Worm (Caenorhabditis elegans) whole organism, young adult: ENCODE data around the gene Y52E8A.6.

ENCODE experiments used
- B0035.1 ChIP-seq: sonication (generic microtip); optimal IDR thresholded peaks from 2 replicates; lab custom pipeline; 2016; ENCODE audit warnings: missing genetic modification characterization, mild to moderate bottlenecking, missing compliant biosample characterization, missing genotype, missing genetic modification reagents
- B0261.1 ChIP-seq: sonication (generic microtip); optimal IDR thresholded peaks from 2 replicates; lab custom pipeline; 2016; ENCODE audit warnings: mild to moderate bottlenecking, missing genetic modification characterization, moderate library complexity, missing compliant biosample characterization
- F37B4.10 ChIP-seq: fragments of 200-800 bp; sonication (Bioruptor generic); IDR thresholded peaks from 2 replicates; pipeline ENCODE4 v1.3.6; 2022; ENCODE audit warnings: missing genetic modification characterization, missing compliant biosample characterization
- F52B5.7 ChIP-seq: sonication (generic microtip); optimal IDR thresholded peaks from 2 replicates; lab custom pipeline; 2016; ENCODE audit warnings: mild to moderate bottlenecking, missing genetic modification characterization, missing compliant biosample characterization
- F55B11.4 ChIP-seq: sonication (generic microtip); optimal IDR thresholded peaks from 2 replicates; lab custom pipeline; 2016; ENCODE audit warnings: missing compliant biosample characterization, missing genetic modification characterization, borderline replicate concordance; ENCODE audit not compliant: insufficient read depth
- F57C9.4 ChIP-seq: sonication (generic microtip); optimal IDR thresholded peaks from 2 replicates; lab custom pipeline; 2017; ENCODE audit warnings: mild to moderate bottlenecking, missing genetic modification characterization, missing compliant biosample characterization
- Y95B8A.8 ChIP-seq: fragments of 200-800 bp; sonication (Bioruptor generic); IDR thresholded peaks from 2 replicates; pipeline ENCODE4 v1.3.6; 2022; ENCODE audit warnings: missing genetic modification reagents, missing genetic modification characterization, missing compliant biosample characterization
- atf-7 ChIP-seq: sonication (generic microtip); optimal IDR thresholded peaks from 2 replicates; lab custom pipeline; 2017; ENCODE audit warnings: mild to moderate bottlenecking, missing genetic modification characterization, missing compliant biosample characterization
- athp-1 ChIP-seq: sonication (generic microtip); optimal IDR thresholded peaks from 2 replicates; lab custom pipeline; 2017; ENCODE audit warnings: mild to moderate bottlenecking, missing genetic modification characterization, missing compliant biosample characterization
- ceh-40 ChIP-seq: fragments of 200-800 bp; sonication (Bioruptor generic); IDR thresholded peaks from 2 replicates; pipeline ENCODE4 v1.3.6; 2022; ENCODE audit warnings: missing genetic modification characterization, missing compliant biosample characterization
- ceh-91 ChIP-seq: fragments of 200-800 bp; sonication (Bioruptor generic); IDR thresholded peaks from 2 replicates; pipeline ENCODE4 v1.3.6; 2022; ENCODE audit warnings: missing genetic modification reagents, missing genetic modification characterization, missing compliant biosample characterization
- die-1 ChIP-seq: sonication (generic microtip); optimal IDR thresholded peaks from 2 replicates; lab custom pipeline; 2016; ENCODE audit warnings: missing genotype, mild to moderate bottlenecking, missing genetic modification characterization, missing compliant biosample characterization
- egl-18 ChIP-seq: fragments of 200-800 bp; sonication (Bioruptor generic); IDR thresholded peaks from 2 replicates; pipeline ENCODE4 v1.3.6; 2022; ENCODE audit warnings: missing genetic modification reagents, missing genetic modification characterization, missing compliant biosample characterization
- ekl-4 ChIP-seq: fragments of 200-800 bp; sonication (Bioruptor generic); IDR thresholded peaks from 2 replicates; pipeline ENCODE4 v1.3.6; 2022; ENCODE audit warnings: missing genetic modification reagents, missing genetic modification characterization, missing compliant biosample characterization
- hlh-12 ChIP-seq: sonication (generic microtip); optimal IDR thresholded peaks from 2 replicates; lab custom pipeline; 2016; ENCODE audit warnings: missing genetic modification characterization, missing compliant biosample characterization
- hmg-1.2 ChIP-seq: fragments of 200-800 bp; sonication (Bioruptor generic); IDR thresholded peaks from 2 replicates; pipeline ENCODE4 v1.3.6; 2022; ENCODE audit warnings: missing genetic modification reagents, missing genetic modification characterization, missing compliant biosample characterization
- lin-35 ChIP-seq, 3 experiments: fragments of 150-350 bp in 2 of 3; sonication (generic microtip) in 1 of 3; optimal IDR thresholded peaks; 2 replicates each; lab custom pipeline; 2014 to 2018; ENCODE audit warnings: missing biosample characterization in 3 of 3, missing genetic modification characterization in 3 of 3, missing genetic modification reagents in 3 of 3
- lin-54 ChIP-seq: fragments of 200-800 bp; sonication (Bioruptor generic); optimal IDR thresholded peaks from 2 replicates; lab custom pipeline; 2018; ENCODE audit warnings: mild to moderate bottlenecking, missing genetic modification characterization, missing compliant biosample characterization
- lir-1 ChIP-seq: fragments of 200-800 bp; sonication (Bioruptor generic); conservative IDR thresholded peaks from 2 replicates; pipeline ENCODE4 v1.3.6; 2022; ENCODE audit warnings: missing genetic modification reagents, missing genetic modification characterization, missing compliant biosample characterization
- lsl-1 ChIP-seq: fragments of 200-800 bp; sonication (Bioruptor generic); optimal IDR thresholded peaks from 2 replicates; lab custom pipeline; 2018; ENCODE audit warnings: mild to moderate bottlenecking, missing genetic modification characterization, moderate library complexity, missing compliant biosample characterization
- lsy-27 ChIP-seq: sonication (generic microtip); optimal IDR thresholded peaks from 2 replicates; lab custom pipeline; 2017; ENCODE audit warnings: missing genetic modification characterization, mild to moderate bottlenecking, missing compliant biosample characterization, antibody characterized with exemption, missing genotype, borderline replicate concordance; ENCODE audit not compliant: insufficient read depth
- madf-6 ChIP-seq: fragments of 200-800 bp; sonication (Bioruptor generic); IDR thresholded peaks from 2 replicates; pipeline ENCODE4 v1.3.6; 2022; ENCODE audit warnings: missing genetic modification reagents, missing genetic modification characterization, missing compliant biosample characterization
- madf-8 ChIP-seq: fragments of 200-800 bp; sonication (Bioruptor generic); conservative IDR thresholded peaks from 2 replicates; pipeline ENCODE4 v1.3.6; 2022; ENCODE audit warnings: missing genetic modification reagents, missing genetic modification characterization, missing compliant biosample characterization
- mes-4 ChIP-seq: sonication (generic microtip); optimal IDR thresholded peaks from 2 replicates; lab custom pipeline; 2016; ENCODE audit warnings: missing genotype, missing genetic modification characterization, missing compliant biosample characterization
- nhr-179 ChIP-seq: sonication (generic microtip); optimal IDR thresholded peaks from 2 replicates; lab custom pipeline; 2016; ENCODE audit warnings: mild to moderate bottlenecking, missing genetic modification characterization, missing compliant biosample characterization
- nhr-90 ChIP-seq: sonication (generic microtip); optimal IDR thresholded peaks from 2 replicates; lab custom pipeline; 2016; ENCODE audit warnings: missing genotype, mild to moderate bottlenecking, missing genetic modification characterization, missing compliant biosample characterization
- pbrm-1 ChIP-seq: fragments of 200-800 bp; sonication (Bioruptor generic); IDR thresholded peaks from 2 replicates; pipeline ENCODE4 v1.3.6; 2022; ENCODE audit warnings: missing genetic modification reagents, missing genetic modification characterization, missing compliant biosample characterization
- repo-1 ChIP-seq: sonication (generic microtip); optimal IDR thresholded peaks from 2 replicates; lab custom pipeline; 2017; ENCODE audit warnings: mild to moderate bottlenecking, missing genetic modification characterization, missing compliant biosample characterization
- snpc-1.3 ChIP-seq: sonication (generic microtip); optimal IDR thresholded peaks from 2 replicates; lab custom pipeline; 2017; ENCODE audit warnings: missing genetic modification characterization, mild to moderate bottlenecking, missing compliant biosample characterization, antibody characterized with exemption, moderate library complexity, missing genotype, missing genetic modification reagents; ENCODE audit not compliant: insufficient read depth
- ztf-28 ChIP-seq: fragments of 200-800 bp; sonication (Bioruptor generic); IDR thresholded peaks from 2 replicates; pipeline ENCODE4 v1.3.6; 2022; ENCODE audit warnings: missing genetic modification reagents, missing genetic modification characterization, missing compliant biosample characterization

Gene Y52E8A.6

ce11 chrII:4328716-4329115 is 8.9 kb upstream of the Y52E8A.6 start, which contains the start of gene H20J04.4:
Gene H20J04.4, plus strand, starts transcription at chrII:4329016.
- TF ChIP-seq nhr-179 (tag; lab: Kevin White, UChicago), result no peak
- no peak for TF ChIP-seq ceh-40 (GFP tag; lab: Robert Waterston, UW)
- TF ChIP-seq atf-7 (tag; lab: Kevin White, UChicago), result no peak
- no peak for TF ChIP-seq F37B4.10 (GFP tag; lab: Robert Waterston, UW)
- no peak for TF ChIP-seq lir-1 (GFP tag; lab: Robert Waterston, UW)
- no peak for TF ChIP-seq hlh-12 (tag; lab: Kevin White, UChicago)
- TF ChIP-seq ztf-28 (GFP tag; lab: Robert Waterston, UW), result no peak
- no peak for TF ChIP-seq F55B11.4 (tag; lab: Kevin White, UChicago)

- no peak for TF ChIP-seq mes-4 (tag; lab: Kevin White, UChicago)
- no peak for TF ChIP-seq lsy-27 (tag; lab: Kevin White, UChicago)
- TF ChIP-seq F37B4.10 (GFP tag; lab: Robert Waterston, UW), result no peak
- TF ChIP-seq madf-8 (GFP tag; lab: Robert Waterston, UW), result no peak
- TF ChIP-seq egl-18 (GFP tag; lab: Robert Waterston, UW), result no peak
- TF ChIP-seq Y95B8A.8, result no peak
- TF ChIP-seq B0261.1 (tag; lab: Kevin White, UChicago), result no peak
Observed at ce11 chrII:4326420-4326819, 6.7 kb upstream of the Y52E8A.6 start, which contains the start of gene pfd-2. Gene pfd-2, plus strand, starts transcription at chrII:4326720.

ce11 chrII:4324061-4324460 is 4.3 kb upstream of the Y52E8A.6 start, which contains the start of gene mog-2:
Gene mog-2, plus strand, starts transcription at chrII:4324361.
- TF ChIP-seq nhr-90 (tag; lab: Kevin White, UChicago), result no peak

- TF ChIP-seq lin-54 (peak; percentile 13), snpc-1.3 (peak; percentile 10), madf-6 (GFP tag; lab: Robert Waterston, UW) (peak; percentile 27; the same call in 1 of the 2 replicates), lsl-1 (GFP tag; lab: Kevin White, UChicago) (peak; percentile 19), ceh-91 (GFP tag; lab: Robert Waterston, UW) (no peak)
Observed at ce11 chrII:4322871-4323270, 3.1 kb upstream of the Y52E8A.6 start, which contains the start of gene H20J04.6. Gene H20J04.6, plus strand, starts transcription at chrII:4323256.

- TF ChIP-seq egl-18 (GFP tag; lab: Robert Waterston, UW) (no peak), mes-4 (tag; lab: Kevin White, UChicago) (no peak), F52B5.7 (tag; lab: Kevin White, UChicago) (no peak), F57C9.4 (no peak), ekl-4 (GFP tag; lab: Robert Waterston, UW) (no peak), hmg-1.2 (no peak), B0035.1 (tag; lab: Kevin White, UChicago) (no peak), die-1 (tag; lab: Kevin White, UChicago) (no peak), repo-1 (no peak), pbrm-1 (GFP tag; lab: Robert Waterston, UW) (no peak), athp-1 (tag; lab: Kevin White, UChicago) (no peak), lin-35 (GFP tag; optimal IDR thresholded peaks at IDR 0.05; lab: Kevin White, UChicago) (no peak)
- TF ChIP-seq, all 124 proteins: peak for 0
Observed at ce11 chrII:4321766-4322165, 2.0 kb upstream of the Y52E8A.6 start, which contains the start of gene Y52E8A.1. Gene Y52E8A.1, plus strand, starts transcription at chrII:4322066.
